Worm (Caenorhabditis elegans) whole organism, L3 larva: ENCODE results near the gene parn-2.

ENCODE experiments used
- ceh-28 ChIP-seq: fragments of 150-350 bp; optimal IDR thresholded peaks from 2 replicates; lab custom pipeline; 2014; ENCODE audit warnings: missing biosample characterization, missing genetic modification reagents, missing genetic modification characterization
- lin-39 ChIP-seq: fragments of 150-350 bp; optimal IDR thresholded peaks from 2 replicates; lab custom pipeline; 2018; ENCODE audit warnings: missing biosample characterization, missing genetic modification reagents, missing genetic modification characterization
- mdl-1 ChIP-seq: fragments of 150-350 bp; optimal IDR thresholded peaks from 2 replicates; lab custom pipeline; 2014; ENCODE audit warnings: missing biosample characterization, missing genetic modification characterization

The parn-2 gene

ce11 chrII:12202281-12202680 is 54.1 kb downstream of the parn-2 start, which contains the start of gene trpp-5:
trpp-5 (minus strand) TSS chrII:12202381.
- no peak for TF ChIP-seq mdl-1 (tag; lab: Kevin White, UChicago)
- TF ChIP-seq lin-39 (tag; lab: Kevin White, UChicago): no peak
- TF ChIP-seq ceh-28: no peak
